Fruit fly (Drosophila melanogaster) whole organism, embryonic: ENCODE results near the gene CG44158.

Source experiments
- Antp ChIP-seq: fragments of 200-800 bp; sonication (Bioruptor generic); optimal IDR thresholded peaks from 3 replicates; lab custom pipeline; 2016; ENCODE audit warnings: missing biosample characterization, missing genetic modification characterization
- CG10147 ChIP-seq: fragments of 200-800 bp; sonication (Bioruptor generic); optimal IDR thresholded peaks from 2 replicates; lab custom pipeline; 2019; ENCODE audit warnings: missing biosample characterization, mild to moderate bottlenecking, missing genetic modification characterization, moderate library complexity
- CG10274 ChIP-seq: fragments of 200-800 bp; sonication (Bioruptor generic); optimal IDR thresholded peaks from 3 replicates; lab custom pipeline; 2017; ENCODE audit warnings: missing biosample characterization, mild to moderate bottlenecking, missing genetic modification characterization
- CG10321 ChIP-seq: fragments of 200-800 bp; sonication (Bioruptor generic); IDR thresholded peaks from 2 replicates; pipeline ENCODE4 v1.3.6; 2022; ENCODE audit warnings: missing biosample characterization, missing genetic modification characterization
- CG12155 ChIP-seq: fragments of 200-800 bp; sonication (Bioruptor generic); optimal IDR thresholded peaks from 3 replicates; lab custom pipeline; 2016; ENCODE audit warnings: missing biosample characterization, missing genetic modification characterization
- CG12236 ChIP-seq: fragments of 200-800 bp; sonication (Bioruptor generic); optimal IDR thresholded peaks from 2 replicates; lab custom pipeline; 2016; ENCODE audit warnings: missing biosample characterization, missing genetic modification characterization
- CG14014 ChIP-seq: fragments of 200-800 bp; sonication (Bioruptor generic); IDR thresholded peaks from 2 replicates; pipeline ENCODE4 v1.3.6; 2022; ENCODE audit warnings: missing biosample characterization, missing genetic modification characterization
- CG1529 ChIP-seq: fragments of 200-800 bp; sonication (Bioruptor generic); optimal IDR thresholded peaks from 3 replicates; lab custom pipeline; 2018; ENCODE audit warnings: missing biosample characterization, missing genetic modification characterization
- CG16779 ChIP-seq: fragments of 200-800 bp; sonication (Bioruptor generic); IDR thresholded peaks from 2 replicates; pipeline ENCODE4 v1.3.6; 2022; ENCODE audit warnings: missing biosample characterization, missing genetic modification characterization
- CG17568 ChIP-seq: fragments of 200-800 bp; sonication (Bioruptor generic); optimal IDR thresholded peaks from 2 replicates; lab custom pipeline; 2018; ENCODE audit warnings: missing biosample characterization, mild to moderate bottlenecking, missing genetic modification characterization, moderate library complexity
- CG17612 ChIP-seq: fragments of 200-800 bp; sonication (Bioruptor generic); IDR thresholded peaks from 2 replicates; pipeline ENCODE4 v1.3.6; 2022; ENCODE audit warnings: missing biosample characterization, missing genetic modification characterization
- CG17829 ChIP-seq: fragments of 200-800 bp; optimal IDR thresholded peaks from 2 replicates; lab custom pipeline; 2019; ENCODE audit warnings: missing biosample characterization, mild to moderate bottlenecking, missing genetic modification characterization, moderate library complexity
- CG1832 ChIP-seq: fragments of 200-800 bp; sonication (Bioruptor generic); optimal IDR thresholded peaks from 2 replicates; lab custom pipeline; 2017; ENCODE audit warnings: missing biosample characterization, mild to moderate bottlenecking, missing genetic modification characterization, inconsistent platforms
- CG31365 ChIP-seq: fragments of 200-800 bp; sonication (Bioruptor generic); optimal IDR thresholded peaks from 2 replicates; lab custom pipeline; 2018; ENCODE audit warnings: missing biosample characterization, mild to moderate bottlenecking, missing genetic modification characterization
- CG32772 ChIP-seq: fragments of 200-800 bp; sonication (Bioruptor generic); IDR thresholded peaks from 2 replicates; pipeline ENCODE4 v1.3.6; 2022; ENCODE audit warnings: missing biosample characterization, missing genetic modification characterization
- CG4730 ChIP-seq: fragments of 200-800 bp; sonication (Bioruptor generic); IDR thresholded peaks from 2 replicates; pipeline ENCODE4 v1.3.6; 2022; ENCODE audit warnings: missing biosample characterization, missing genetic modification characterization
- CG4854 ChIP-seq: fragments of 200-800 bp; sonication (Bioruptor generic); optimal IDR thresholded peaks from 2 replicates; lab custom pipeline; 2016; ENCODE audit warnings: missing biosample characterization, missing genetic modification characterization, inconsistent platforms
- CG5180 ChIP-seq: fragments of 200-800 bp; sonication (Bioruptor generic); optimal IDR thresholded peaks from 3 replicates; lab custom pipeline; 2017; ENCODE audit warnings: missing biosample characterization, missing genetic modification characterization, mild to moderate bottlenecking, moderate library complexity, missing genetic modification reagents
- CG5245 ChIP-seq: fragments of 200-800 bp; sonication (Bioruptor generic); optimal IDR thresholded peaks from 3 replicates; lab custom pipeline; 2016; ENCODE audit warnings: missing biosample characterization, missing genetic modification characterization
- CG8281 ChIP-seq: fragments of 200-800 bp; sonication (Bioruptor generic); optimal IDR thresholded peaks from 2 replicates; lab custom pipeline; 2018; ENCODE audit warnings: missing biosample characterization, mild to moderate bottlenecking, missing genetic modification characterization, moderate library complexity
- CG8944 ChIP-seq: fragments of 200-800 bp; sonication (Bioruptor generic); optimal IDR thresholded peaks from 3 replicates; lab custom pipeline; 2016; ENCODE audit warnings: missing biosample characterization, missing genetic modification characterization
- CHES-1-like ChIP-seq: fragments of 200-800 bp; sonication (Bioruptor generic); optimal IDR thresholded peaks from 2 replicates; lab custom pipeline; 2016; ENCODE audit warnings: missing biosample characterization, missing genetic modification characterization
- Chrac-16 ChIP-seq: fragments of 200-800 bp; sonication (Bioruptor generic); optimal IDR thresholded peaks from 3 replicates; lab custom pipeline; 2016; ENCODE audit warnings: missing biosample characterization, missing genetic modification characterization
- CkIIα-i1 ChIP-seq: fragments of 200-800 bp; sonication (Bioruptor generic); IDR thresholded peaks from 2 replicates; pipeline ENCODE4 v1.3.6; 2022; ENCODE audit warnings: missing biosample characterization, missing genetic modification characterization
- Dref ChIP-seq: fragments of 200-800 bp; sonication (Bioruptor generic); IDR thresholded peaks from 2 replicates; pipeline ENCODE4 v1.3.6; 2022; ENCODE audit warnings: missing biosample characterization, missing genetic modification characterization
- Hmr ChIP-seq: fragments of 200-800 bp; sonication (Bioruptor generic); optimal IDR thresholded peaks from 3 replicates; lab custom pipeline; 2017; ENCODE audit warnings: mild to moderate bottlenecking, missing biosample characterization, missing genetic modification reagents, missing genetic modification characterization
- Mad ChIP-seq: fragments of 200-800 bp; sonication (Bioruptor generic); optimal IDR thresholded peaks from 2 replicates; lab custom pipeline; 2016; ENCODE audit warnings: missing biosample characterization, missing genetic modification characterization
- Meics ChIP-seq: fragments of 200-800 bp; sonication (Bioruptor generic); optimal IDR thresholded peaks from 2 replicates; lab custom pipeline; 2017; ENCODE audit warnings: missing biosample characterization, mild to moderate bottlenecking, missing genetic modification characterization
- NFAT ChIP-seq: fragments of 200-800 bp; sonication (Bioruptor generic); IDR thresholded peaks from 2 replicates; pipeline ENCODE4 v1.3.6; 2022; ENCODE audit warnings: missing biosample characterization, missing genetic modification characterization
- Nf-YC ChIP-seq: fragments of 200-800 bp; optimal IDR thresholded peaks from 3 replicates; lab custom pipeline; 2019; ENCODE audit warnings: missing biosample characterization, mild to moderate bottlenecking, missing genetic modification characterization, moderate library complexity
- Opbp ChIP-seq: fragments of 200-800 bp; sonication (Bioruptor generic); IDR thresholded peaks from 3 replicates; pipeline ENCODE4 v1.3.6; 2022; ENCODE audit warnings: missing biosample characterization, missing genetic modification characterization; ENCODE audit not compliant: partially characterized antibody
- PHDP ChIP-seq: fragments of 200-800 bp; sonication (Bioruptor generic); optimal IDR thresholded peaks from 3 replicates; lab custom pipeline; 2018; ENCODE audit warnings: missing biosample characterization, mild to moderate bottlenecking, missing genetic modification characterization, moderate library complexity
- Xbp1 ChIP-seq: fragments of 200-800 bp; sonication (Bioruptor generic); optimal IDR thresholded peaks from 3 replicates; lab custom pipeline; 2016; ENCODE audit warnings: missing biosample characterization, mild to moderate bottlenecking, missing genetic modification characterization
- cad ChIP-seq: fragments of >200 bp; optimal IDR thresholded peaks from 2 replicates; lab custom pipeline; 2017; ENCODE audit warnings: missing biosample characterization, missing genetic modification characterization
- ci ChIP-seq: fragments of 200-800 bp; sonication (Bioruptor generic); IDR thresholded peaks from 3 replicates; pipeline ENCODE4 v1.3.6; 2022; ENCODE audit warnings: missing biosample characterization, missing genetic modification characterization
- croc ChIP-seq: fragments of 200-800 bp; sonication (Bioruptor generic); conservative IDR thresholded peaks from 3 replicates; pipeline ENCODE4 v1.3.6; 2022; ENCODE audit warnings: missing biosample characterization, missing genetic modification characterization
- crol ChIP-seq: fragments of 200-800 bp; sonication (Bioruptor generic); IDR thresholded peaks from 2 replicates; pipeline ENCODE4 v1.3.6; 2022; ENCODE audit warnings: missing biosample characterization, missing genetic modification characterization
- crp ChIP-seq, 2 experiments: fragments of 200-800 bp; sonication (Bioruptor generic); optimal IDR thresholded peaks; 2 replicates in 1 of 2; 3 replicates in 1 of 2; lab custom pipeline; 2017; ENCODE audit warnings: missing biosample characterization in 2 of 2, missing genetic modification characterization in 2 of 2, mild to moderate bottlenecking in 1 of 2, moderate library complexity in 1 of 2
- dati ChIP-seq: fragments of 200-800 bp; sonication (Bioruptor generic); IDR thresholded peaks from 2 replicates; pipeline ENCODE4 v1.3.6; 2022; ENCODE audit warnings: missing biosample characterization, missing genetic modification characterization
- dm ChIP-seq: fragments of 200-800 bp; sonication (Bioruptor generic); optimal IDR thresholded peaks from 3 replicates; lab custom pipeline; 2016; ENCODE audit warnings: missing biosample characterization, missing genetic modification characterization
- dysf ChIP-seq: fragments of 200-800 bp; sonication (Bioruptor generic); IDR thresholded peaks from 3 replicates; pipeline ENCODE4 v1.3.6; 2022; ENCODE audit warnings: missing biosample characterization, missing genetic modification characterization
- fd102C ChIP-seq: fragments of 200-800 bp; sonication (Bioruptor generic); optimal IDR thresholded peaks from 2 replicates; lab custom pipeline; 2018; ENCODE audit warnings: missing biosample characterization, mild to moderate bottlenecking, missing genetic modification characterization, moderate library complexity
- fru ChIP-seq: fragments of >200 bp; optimal IDR thresholded peaks from 2 replicates; lab custom pipeline; 2017
- hb ChIP-seq: fragments of 200-800 bp; sonication (Bioruptor generic); IDR thresholded peaks from 3 replicates; pipeline ENCODE4 v1.3.6; 2022; ENCODE audit warnings: missing biosample characterization, missing genetic modification characterization; ENCODE audit not compliant: partially characterized antibody
- knrl ChIP-seq: fragments of 200-800 bp; sonication (Bioruptor generic); IDR thresholded peaks from 3 replicates; pipeline ENCODE4 v1.3.6; 2022; ENCODE audit warnings: missing biosample characterization, missing genetic modification characterization; ENCODE audit not compliant: partially characterized antibody
- lilli ChIP-seq: fragments of 200-800 bp; sonication (Bioruptor generic); optimal IDR thresholded peaks from 3 replicates; lab custom pipeline; 2016; ENCODE audit warnings: missing biosample characterization, missing genetic modification characterization
- oc ChIP-seq: fragments of 200-800 bp; sonication (Bioruptor generic); optimal IDR thresholded peaks from 2 replicates; lab custom pipeline; 2018; ENCODE audit warnings: missing biosample characterization, mild to moderate bottlenecking, missing genetic modification characterization, moderate library complexity
- p53 ChIP-seq: fragments of 200-800 bp; sonication (Bioruptor generic); optimal IDR thresholded peaks from 2 replicates; lab custom pipeline; 2016; ENCODE audit warnings: missing biosample characterization, missing genetic modification characterization
- pnt ChIP-seq: fragments of 200-800 bp; sonication (Bioruptor generic); optimal IDR thresholded peaks from 3 replicates; lab custom pipeline; 2016; ENCODE audit warnings: missing biosample characterization, missing genetic modification characterization
- shn ChIP-seq: fragments of 200-800 bp; sonication (Bioruptor generic); optimal IDR thresholded peaks from 3 replicates; lab custom pipeline; 2016; ENCODE audit warnings: missing biosample characterization, missing genetic modification characterization
- so ChIP-seq: fragments of 200-800 bp; sonication (Bioruptor generic); IDR thresholded peaks from 3 replicates; pipeline ENCODE4 v1.3.6; 2022; ENCODE audit warnings: missing biosample characterization, missing genetic modification characterization
- tgo ChIP-seq: fragments of 200-800 bp; sonication (Bioruptor generic); IDR thresholded peaks from 3 replicates; pipeline ENCODE4 v1.3.6; 2022; ENCODE audit warnings: missing biosample characterization, missing genetic modification characterization
- zfh2 ChIP-seq: fragments of 200-800 bp; sonication (Bioruptor generic); optimal IDR thresholded peaks from 2 replicates; lab custom pipeline; 2016; ENCODE audit warnings: missing biosample characterization, missing genetic modification characterization

The CG44158 gene

dm6 chr3R:18235879-18236278, 27.3 kb downstream of the CG44158 start, which contains the start of gene repo (continued):
- no peak for TF ChIP-seq CG10147 (GFP tag; lab: Kevin White, UChicago)
- TF ChIP-seq CG8944 (GFP tag; lab: Kevin White, UChicago) = no peak
- no peak for TF ChIP-seq tgo (GFP tag; lab: Robert Waterston, UW)
- no peak for TF ChIP-seq CG8281 (tag; lab: Kevin White, UChicago)
- no peak for TF ChIP-seq CG16779 (GFP tag; lab: Robert Waterston, UW)
- TF ChIP-seq lilli = no peak
- TF ChIP-seq Xbp1 (GFP tag; lab: Kevin White, UChicago) = no peak
- no peak for TF ChIP-seq fd102C (GFP tag; lab: Kevin White, UChicago)
- TF ChIP-seq Chrac-16 (GFP tag; lab: Kevin White, UChicago) = no peak
- TF ChIP-seq CG5180 = peak; percentile 12
- TF ChIP-seq Meics = no peak
- TF ChIP-seq CG12236 (GFP tag; lab: Kevin White, UChicago) = no peak
- no peak for TF ChIP-seq so (GFP tag; lab: Robert Waterston, UW)
- peak; percentile 92 for TF ChIP-seq CG10321 (GFP tag; lab: Robert Waterston, UW)
- no peak for TF ChIP-seq CG31365 (tag; lab: Kevin White, UChicago)
- TF ChIP-seq croc = no peak
- no peak for TF ChIP-seq CHES-1-like
- TF ChIP-seq CG10274 (GFP tag; lab: Kevin White, UChicago) = no peak
- no peak for TF ChIP-seq CG4730 (GFP tag; lab: Robert Waterston, UW)
- TF ChIP-seq Mad (GFP tag; lab: Kevin White, UChicago) = no peak
- TF ChIP-seq CG1529 (GFP tag; lab: Kevin White, UChicago) = no peak
- TF ChIP-seq ci (GFP tag; lab: Robert Waterston, UW) = 0 out of 3 replicates have a peak, but pooled peaks have one; percentile 22
- no peak for TF ChIP-seq shn
- TF ChIP-seq CkIIα-i1 (GFP tag; lab: Robert Waterston, UW) = no peak
- TF ChIP-seq CG5245 = no peak
- no peak for TF ChIP-seq dysf (GFP tag; lab: Robert Waterston, UW)
- no peak for TF ChIP-seq oc
- no peak for TF ChIP-seq Hmr (GFP tag; lab: Kevin White, UChicago)
- no peak for TF ChIP-seq pnt (GFP tag; lab: Kevin White, UChicago)
- TF ChIP-seq knrl = no peak
- TF ChIP-seq CG17568 (GFP tag; lab: Kevin White, UChicago) = no peak
- TF ChIP-seq CG32772 = peak; percentile 36; the same call in 1 of the 2 replicates
- TF ChIP-seq CG1832 (GFP tag; lab: Kevin White, UChicago) = peak; percentile 90
- 0 out of 3 replicates have a peak, but pooled peaks have one; percentile 30 for TF ChIP-seq Opbp (GFP tag; lab: Robert Waterston, UW)
- TF ChIP-seq CG12155 (GFP tag; lab: Kevin White, UChicago) = no peak
- no peak for TF ChIP-seq CG4854 (GFP tag; lab: Kevin White, UChicago)
- TF ChIP-seq CG17829 (tag; lab: Kevin White, UChicago) = no peak
- no peak for TF ChIP-seq dati (GFP tag; lab: Robert Waterston, UW)
- TF ChIP-seq CG17612 (GFP tag; lab: Robert Waterston, UW) = no peak
- TF ChIP-seq fru (lab: Kevin White, UChicago) = no peak
- no peak for TF ChIP-seq cad (GFP tag; lab: Kevin White, UChicago)
- no peak for TF ChIP-seq CG14014 (GFP tag; lab: Robert Waterston, UW)
- no peak for TF ChIP-seq PHDP (tag; lab: Kevin White, UChicago)
- TF ChIP-seq crp (GFP tag; optimal IDR thresholded peaks at IDR 0.05; lab: Kevin White, UChicago) = no peak
- TF ChIP-seq Antp (GFP tag; lab: Kevin White, UChicago) = no peak
- TF ChIP-seq Nf-YC (tag; lab: Kevin White, UChicago) = peak; percentile 98
- no peak for TF ChIP-seq zfh2
- no peak for TF ChIP-seq crol (GFP tag; lab: Robert Waterston, UW)
- TF ChIP-seq NFAT (GFP tag; lab: Robert Waterston, UW) = no peak
- TF ChIP-seq hb (GFP tag; lab: Robert Waterston, UW) = no peak
- no peak for TF ChIP-seq dm (GFP tag; lab: Kevin White, UChicago)
- TF ChIP-seq p53 = no peak
- peak; percentile 23; the same call in 1 of the 2 replicates for TF ChIP-seq Dref
